Fruit fly (Drosophila melanogaster) whole organism, adult: Measurements from ENCODE around the gene CG17544.

Source experiments
- CG11617 ChIP-seq: fragments of 200-800 bp; sonication (Bioruptor generic); optimal IDR thresholded peaks from 2 replicates; lab custom pipeline; 2017; ENCODE audit warnings: mild to moderate bottlenecking, missing biosample characterization, missing genetic modification reagents, missing genetic modification characterization
- CG12768 ChIP-seq: fragments of 200-800 bp; sonication (Bioruptor generic); optimal IDR thresholded peaks from 2 replicates; lab custom pipeline; 2017; ENCODE audit warnings: missing biosample characterization, missing genetic modification characterization, mild to moderate bottlenecking, moderate library complexity, missing genetic modification reagents
- CG14711 ChIP-seq: fragments of 200-800 bp; sonication (Bioruptor generic); optimal IDR thresholded peaks from 2 replicates; lab custom pipeline; 2018; ENCODE audit warnings: missing biosample characterization, mild to moderate bottlenecking, missing genetic modification characterization, moderate library complexity
- CG1620 ChIP-seq: fragments of 200-800 bp; sonication (Bioruptor generic); optimal IDR thresholded peaks from 2 replicates; lab custom pipeline; 2016; ENCODE audit warnings: missing biosample characterization, missing genetic modification characterization
- CG33017 ChIP-seq: fragments of 200-800 bp; sonication (Bioruptor generic); optimal IDR thresholded peaks from 2 replicates; lab custom pipeline; 2018; ENCODE audit warnings: missing biosample characterization, mild to moderate bottlenecking, missing genetic modification characterization, moderate library complexity
- CG5204 ChIP-seq: fragments of 200-800 bp; sonication (Bioruptor generic); optimal IDR thresholded peaks from 2 replicates; lab custom pipeline; 2016; ENCODE audit warnings: missing biosample characterization, missing genetic modification characterization
- CG7045 ChIP-seq: fragments of 200-800 bp; sonication (Bioruptor generic); optimal IDR thresholded peaks from 2 replicates; lab custom pipeline; 2017; ENCODE audit warnings: missing biosample characterization, mild to moderate bottlenecking, missing genetic modification characterization
- CG7101 ChIP-seq: fragments of 200-800 bp; sonication (Bioruptor generic); optimal IDR thresholded peaks from 2 replicates; lab custom pipeline; 2018; ENCODE audit warnings: missing biosample characterization, mild to moderate bottlenecking, missing genetic modification characterization, moderate library complexity
- Clk ChIP-seq: fragments of 200-800 bp; sonication (Bioruptor generic); optimal IDR thresholded peaks from 2 replicates; lab custom pipeline; 2017; ENCODE audit warnings: missing biosample characterization, missing genetic modification characterization
- Crg-1 ChIP-seq: fragments of 200-800 bp; sonication (Bioruptor generic); optimal IDR thresholded peaks from 2 replicates; lab custom pipeline; 2016; ENCODE audit warnings: missing biosample characterization, missing genetic modification characterization
- Hr96 ChIP-seq: fragments of 200-800 bp; sonication (Bioruptor generic); optimal IDR thresholded peaks from 2 replicates; lab custom pipeline; 2016; ENCODE audit warnings: missing biosample characterization, missing genetic modification characterization
- Mnt ChIP-seq: fragments of 200-800 bp; sonication (Bioruptor generic); optimal IDR thresholded peaks from 2 replicates; lab custom pipeline; 2016; ENCODE audit warnings: missing biosample characterization, mild to moderate bottlenecking, missing genetic modification characterization
- bab1 ChIP-seq: fragments of 200-800 bp; sonication (Bioruptor generic); optimal IDR thresholded peaks from 3 replicates; lab custom pipeline; 2019; ENCODE audit warnings: missing biosample characterization, mild to moderate bottlenecking, missing genetic modification characterization, moderate library complexity
- cic ChIP-seq: fragments of 200-800 bp; sonication (Bioruptor generic); optimal IDR thresholded peaks from 2 replicates; lab custom pipeline; 2017; ENCODE audit warnings: missing biosample characterization, mild to moderate bottlenecking, missing genetic modification characterization, moderate library complexity
- cnc ChIP-seq, 2 experiments: fragments of >200 bp; optimal IDR thresholded peaks; 2 replicates each; lab custom pipeline; 2017
- kay ChIP-seq: fragments of 200-800 bp; sonication (Bioruptor generic); peaks from one replicate; lab custom pipeline; 2016; ENCODE audit warnings: missing biosample characterization, missing genetic modification characterization, borderline replicate concordance
- ovo ChIP-seq: fragments of 200-800 bp; sonication (Bioruptor generic); optimal IDR thresholded peaks from 2 replicates; lab custom pipeline; 2016; ENCODE audit warnings: missing biosample characterization, missing genetic modification characterization
- pad ChIP-seq: fragments of 200-800 bp; sonication (Bioruptor generic); optimal IDR thresholded peaks from 3 replicates; lab custom pipeline; 2017; ENCODE audit warnings: missing biosample characterization, missing genetic modification characterization, mild to moderate bottlenecking, moderate library complexity, missing genetic modification reagents
- tj ChIP-seq: fragments of 200-800 bp; sonication (Bioruptor generic); optimal IDR thresholded peaks from 3 replicates; lab custom pipeline; 2017; ENCODE audit warnings: missing biosample characterization, mild to moderate bottlenecking, missing genetic modification characterization, moderate library complexity
- toe ChIP-seq: fragments of 200-800 bp; sonication (Bioruptor generic); optimal IDR thresholded peaks from 2 replicates; lab custom pipeline; 2016; ENCODE audit warnings: missing biosample characterization, missing genetic modification characterization

CG17544 gene

dm6 chr2L:19423467-19424122, 25.3 kb upstream of the CG17544 start, which contains the start of the genes Alp12 and CG13085:
Gene Alp12 (plus strand): TSS chr2L:19424050.
Gene CG13085 (plus strand): TSS chr2L:19424050.
- TF ChIP-seq pad (GFP tag; lab: Kevin White, UChicago) (peak; percentile 91), CG7101 (tag; lab: Kevin White, UChicago) (peak; percentile 96), CG7045 (peak; percentile 98), kay (peak; percentile 8), ovo (GFP tag; lab: Kevin White, UChicago) (peak; percentile 87), cnc (optimal IDR thresholded peaks at IDR 0.05; lab: Kevin White, UChicago) (no peak), tj (peak; percentile 98), CG14711 (tag; lab: Kevin White, UChicago) (peak; percentile 90), CG11617 (GFP tag; lab: Kevin White, UChicago) (peak; percentile 99), CG5204 (GFP tag; lab: Kevin White, UChicago) (peak; percentile 98), CG12768 (GFP tag; lab: Kevin White, UChicago) (peak; percentile 98), toe (GFP tag; lab: Kevin White, UChicago) (peak; percentile 97), CG1620 (GFP tag; lab: Kevin White, UChicago) (peak; percentile 93), Clk (GFP tag; lab: Kevin White, UChicago) (peak; percentile 95), Mnt (GFP tag; lab: Kevin White, UChicago) (peak; percentile 87), bab1 (peak; percentile 86), Hr96 (GFP tag; lab: Kevin White, UChicago) (peak; percentile 95), Crg-1 (GFP tag; lab: Kevin White, UChicago) (peak; percentile 90), cic (GFP tag; lab: Kevin White, UChicago) (peak; percentile 82), CG33017 (tag; lab: Kevin White, UChicago) (peak; percentile 97)

DNA sequence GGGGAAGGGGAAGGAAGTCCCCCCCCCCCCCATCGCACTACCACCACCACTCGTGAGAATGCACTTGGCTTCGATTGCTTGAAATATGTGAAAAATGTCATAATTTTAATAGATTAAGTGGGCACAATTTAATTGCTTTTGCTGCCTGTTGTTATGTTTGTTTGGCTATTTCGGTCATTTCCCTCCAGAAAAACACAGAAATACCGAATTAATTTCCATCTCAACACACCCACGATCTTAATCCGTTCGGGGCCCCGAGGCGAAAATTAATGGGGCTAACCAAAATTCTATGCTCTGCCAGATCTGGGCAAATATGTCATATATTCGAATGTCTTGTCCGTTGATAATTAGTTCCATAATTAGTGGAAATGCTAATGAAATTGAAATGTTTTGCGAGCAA, 24.3 kb upstream of the CG17544 start:
- TF ChIP-seq Mnt (GFP tag; lab: Kevin White, UChicago) (no peak), CG7045 (no peak), pad (GFP tag; lab: Kevin White, UChicago) (no peak), cic (GFP tag; lab: Kevin White, UChicago) (no peak), Crg-1 (GFP tag; lab: Kevin White, UChicago) (no peak), ovo (GFP tag; lab: Kevin White, UChicago) (no peak), Clk (GFP tag; lab: Kevin White, UChicago) (no peak), CG1620 (GFP tag; lab: Kevin White, UChicago) (no peak), CG5204 (GFP tag; lab: Kevin White, UChicago) (no peak), kay (no peak), cnc (optimal IDR thresholded peaks at IDR 0.05; lab: Kevin White, UChicago) (no peak), tj (no peak), CG33017 (tag; lab: Kevin White, UChicago) (no peak), toe (GFP tag; lab: Kevin White, UChicago) (no peak), Hr96 (GFP tag; lab: Kevin White, UChicago) (no peak), CG11617 (GFP tag; lab: Kevin White, UChicago) (no peak), CG7101 (tag; lab: Kevin White, UChicago) (no peak), CG12768 (GFP tag; lab: Kevin White, UChicago) (no peak), CG14711 (tag; lab: Kevin White, UChicago) (no peak), bab1 (no peak)

dm6 chr2L:19421573-19421972, 23.3 kb upstream of the CG17544 start:
- TF ChIP-seq pad (GFP tag; lab: Kevin White, UChicago) (no peak), cic (GFP tag; lab: Kevin White, UChicago) (peak; percentile 38)

dm6 chr2L:19418872-19419271, 20.6 kb upstream of the CG17544 start, which contains the start of gene lectin-37Db:
Gene lectin-37Db (plus strand): TSS chr2L:19419075.
- TF ChIP-seq cic (GFP tag; lab: Kevin White, UChicago) (peak; percentile 53), pad (GFP tag; lab: Kevin White, UChicago) (no peak), cnc (optimal IDR thresholded peaks at IDR 0.05; lab: Kevin White, UChicago) (no peak), Mnt (GFP tag; lab: Kevin White, UChicago) (peak; percentile 1), Hr96 (GFP tag; lab: Kevin White, UChicago) (no peak), toe (GFP tag; lab: Kevin White, UChicago) (no peak), Clk (GFP tag; lab: Kevin White, UChicago) (no peak), tj (no peak), CG7045 (no peak), CG14711 (tag; lab: Kevin White, UChicago) (no peak), CG11617 (GFP tag; lab: Kevin White, UChicago) (no peak), CG1620 (GFP tag; lab: Kevin White, UChicago) (no peak), CG33017 (tag; lab: Kevin White, UChicago) (peak; percentile 22), CG12768 (GFP tag; lab: Kevin White, UChicago) (peak; percentile 23), CG7101 (tag; lab: Kevin White, UChicago) (no peak), ovo (GFP tag; lab: Kevin White, UChicago) (no peak), CG5204 (GFP tag; lab: Kevin White, UChicago) (no peak), Crg-1 (GFP tag; lab: Kevin White, UChicago) (no peak), bab1 (no peak), kay (no peak)

DNA sequence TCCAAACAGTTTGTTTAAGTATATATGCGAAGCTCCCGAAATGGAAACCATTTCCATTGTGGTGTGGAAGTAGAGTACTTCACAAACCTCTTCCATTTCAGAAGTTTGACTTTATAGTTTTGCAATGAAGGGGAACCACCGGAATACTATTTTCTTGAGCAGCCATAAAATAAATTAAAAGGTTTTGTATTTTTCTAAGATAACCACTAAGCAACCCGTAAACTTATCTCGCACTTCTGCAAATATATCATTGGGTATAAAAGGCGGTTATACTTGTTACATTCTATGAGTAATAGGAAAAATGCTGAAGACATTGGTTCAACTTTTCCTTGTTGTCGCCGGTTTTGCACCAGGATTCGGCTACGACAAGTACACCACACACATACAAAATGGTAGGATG, 19.7 kb upstream of the CG17544 start, which contains the start of gene lectin-37Da:
Gene lectin-37Da (plus strand): TSS at position 301 of the 400 bp plus-strand sequence.
- TF ChIP-seq Crg-1 (GFP tag; lab: Kevin White, UChicago) (no peak), CG14711 (tag; lab: Kevin White, UChicago) (no peak), CG33017 (tag; lab: Kevin White, UChicago) (no peak)
